Worm (Caenorhabditis elegans) whole organism, L4 larva: ENCODE results near the gene unc-64.
A peak's percentile ranks its signal among the peaks of the same experiment; 100 is the strongest.
"Not testable (repeated sequence)": the region's sequence is repeated elsewhere in the genome, so short reads cannot be mapped to it uniquely, and the experiment has no call there.

ENCODE experiments used
- D1046.2 ChIP-seq: fragments of 200-800 bp; sonication (Bioruptor generic); IDR thresholded peaks from 2 replicates; pipeline ENCODE4 v1.3.6; 2022; ENCODE audit warnings: missing genetic modification characterization, missing compliant biosample characterization
- Y48G9A.11 ChIP-seq: fragments of 200-800 bp; sonication (Bioruptor generic); IDR thresholded peaks from 2 replicates; pipeline ENCODE4 v1.3.6; 2022; ENCODE audit warnings: missing genetic modification reagents, missing genetic modification characterization, missing compliant biosample characterization
- ZK337.2 ChIP-seq: fragments of 200-800 bp; sonication (Bioruptor generic); IDR thresholded peaks from 2 replicates; pipeline ENCODE4 v1.3.6; 2022; ENCODE audit warnings: missing genetic modification reagents, missing genetic modification characterization, missing compliant biosample characterization
- aly-2 ChIP-seq: sonication (generic microtip); optimal IDR thresholded peaks from 2 replicates; lab custom pipeline; 2018; ENCODE audit warnings: missing biosample characterization, missing genetic modification characterization
- ama-1 ChIP-seq: fragments of 150-350 bp; optimal IDR thresholded peaks from 2 replicates; lab custom pipeline; 2014; ENCODE audit warnings: inconsistent platforms, mixed read lengths
- ceh-32 ChIP-seq: sonication (generic microtip); optimal IDR thresholded peaks from 2 replicates; lab custom pipeline; 2016; ENCODE audit warnings: mild to moderate bottlenecking, missing genetic modification characterization, missing compliant biosample characterization; ENCODE audit not compliant: poor library complexity
- daf-16 ChIP-seq, 3 experiments: sonication (generic microtip); optimal IDR thresholded peaks; 2 replicates each; lab custom pipeline; 2016 to 2017; ENCODE audit warnings: missing genetic modification characterization in 3 of 3, missing genetic modification reagents in 3 of 3, mild to moderate bottlenecking in 2 of 3, missing compliant biosample characterization in 2 of 3, missing biosample characterization in 1 of 3, moderate library complexity in 1 of 3
- dmd-8 ChIP-seq: fragments of 200-800 bp; sonication (Bioruptor generic); IDR thresholded peaks from 2 replicates; pipeline ENCODE4 v1.3.6; 2022; ENCODE audit warnings: missing genetic modification characterization, missing compliant biosample characterization
- dpl-1 ChIP-seq: fragments of 150-350 bp; optimal IDR thresholded peaks from 2 replicates; lab custom pipeline; 2014; ENCODE audit warnings: missing biosample characterization, missing genetic modification reagents, missing genetic modification characterization
- dve-1 ChIP-seq: sonication (generic microtip); optimal IDR thresholded peaks from 2 replicates; lab custom pipeline; 2017; ENCODE audit warnings: antibody characterized with exemption, mild to moderate bottlenecking, missing genetic modification characterization, missing compliant biosample characterization; ENCODE audit not compliant: insufficient read depth
- hlh-11 ChIP-seq: fragments of 200-800 bp; sonication (Bioruptor generic); optimal IDR thresholded peaks from 2 replicates; lab custom pipeline; 2018; ENCODE audit warnings: mild to moderate bottlenecking, missing genetic modification characterization, missing compliant biosample characterization
- hmg-1.1 ChIP-seq: fragments of 200-800 bp; sonication (Bioruptor generic); IDR thresholded peaks from 2 replicates; pipeline ENCODE4 v1.3.6; 2022; ENCODE audit warnings: missing genetic modification reagents, missing genetic modification characterization, missing compliant biosample characterization
- jun-1 ChIP-seq: fragments of 150-350 bp; optimal IDR thresholded peaks from 2 replicates; lab custom pipeline; 2014; ENCODE audit warnings: missing biosample characterization, missing genetic modification reagents, missing genetic modification characterization
- lim-7 ChIP-seq: fragments of 200-800 bp; sonication (Bioruptor generic); IDR thresholded peaks from 2 replicates; pipeline ENCODE4 v1.3.6; 2022; ENCODE audit warnings: missing genetic modification characterization, missing compliant biosample characterization
- lin-29 ChIP-seq: fragments of 200-800 bp; sonication (Bioruptor generic); IDR thresholded peaks from 2 replicates; pipeline ENCODE4 v1.3.6; 2022; ENCODE audit warnings: missing genetic modification reagents, missing genetic modification characterization, missing compliant biosample characterization
- lin-38 ChIP-seq: fragments of 200-800 bp; sonication (Bioruptor generic); IDR thresholded peaks from 2 replicates; pipeline ENCODE4 v1.3.6; 2022; ENCODE audit warnings: missing genetic modification reagents, missing genetic modification characterization, missing compliant biosample characterization
- lir-3 ChIP-seq: sonication (generic microtip); optimal IDR thresholded peaks from 2 replicates; lab custom pipeline; 2016; ENCODE audit warnings: mild to moderate bottlenecking, missing genetic modification characterization, missing compliant biosample characterization
- lsy-2 ChIP-seq, 2 experiments: fragments of 150-350 bp in 1 of 2; sonication (generic microtip) in 1 of 2; optimal IDR thresholded peaks; 2 replicates each; lab custom pipeline; 2014 to 2017; ENCODE audit warnings: missing biosample characterization in 2 of 2, missing genetic modification characterization in 2 of 2
- mep-1 ChIP-seq: fragments of 150-350 bp; sonication (generic microtip); optimal IDR thresholded peaks from 3 replicates; lab custom pipeline; 2014; ENCODE audit warnings: missing biosample characterization, missing genetic modification characterization
- mxl-3 ChIP-seq: fragments of 200-800 bp; sonication (Bioruptor generic); optimal IDR thresholded peaks from 2 replicates; lab custom pipeline; 2018; ENCODE audit warnings: mild to moderate bottlenecking, missing genetic modification characterization, missing compliant biosample characterization
- nhr-25 ChIP-seq: sonication (generic microtip); optimal IDR thresholded peaks from 2 replicates; lab custom pipeline; 2017; ENCODE audit warnings: missing genetic modification characterization, mild to moderate bottlenecking, missing compliant biosample characterization, antibody characterized with exemption, moderate library complexity, borderline replicate concordance; ENCODE audit not compliant: insufficient read depth
- nhr-28 ChIP-seq: fragments of 150-350 bp; optimal IDR thresholded peaks from 2 replicates; lab custom pipeline; 2014; ENCODE audit warnings: missing biosample characterization, missing genetic modification characterization
- pha-4 ChIP-seq, 2 experiments: fragments of 150-350 bp in 1 of 2; fragments of 200-800 bp in 1 of 2; sonication (Bioruptor generic) in 1 of 2; IDR thresholded peaks in 1 of 2; optimal IDR thresholded peaks in 1 of 2; 2 replicates each; pipeline versions ENCODE4 v1.3.6 to Lab custom; 2014 to 2022; ENCODE audit warnings: missing genetic modification characterization in 2 of 2, missing genetic modification reagents in 2 of 2, missing biosample characterization in 1 of 2, missing compliant biosample characterization in 1 of 2
- php-3 ChIP-seq: fragments of 200-800 bp; sonication (Bioruptor generic); IDR thresholded peaks from 2 replicates; pipeline ENCODE4 v1.3.6; 2022; ENCODE audit warnings: missing genetic modification reagents, missing genetic modification characterization, missing compliant biosample characterization
- pqm-1 ChIP-seq: sonication (generic microtip); optimal IDR thresholded peaks from 2 replicates; lab custom pipeline; 2017; ENCODE audit warnings: missing biosample characterization, missing genetic modification characterization
- set-16 ChIP-seq: fragments of 200-800 bp; sonication (Bioruptor generic); IDR thresholded peaks from 2 replicates; pipeline ENCODE4 v1.3.6; 2022; ENCODE audit warnings: missing genetic modification reagents, missing genetic modification characterization, missing compliant biosample characterization
- snpc-1.2 ChIP-seq: fragments of 200-800 bp; sonication (Bioruptor generic); IDR thresholded peaks from 2 replicates; pipeline ENCODE4 v1.3.6; 2022; ENCODE audit warnings: missing genetic modification reagents, missing genetic modification characterization, missing compliant biosample characterization
- snpc-4 ChIP-seq: fragments of 150-350 bp; optimal IDR thresholded peaks from 2 replicates; lab custom pipeline; 2014; ENCODE audit warnings: missing biosample characterization, missing genetic modification characterization
- tag-97 ChIP-seq: fragments of 200-800 bp; sonication (Bioruptor generic); IDR thresholded peaks from 2 replicates; pipeline ENCODE4 v1.3.6; 2022; ENCODE audit warnings: missing genetic modification characterization, missing compliant biosample characterization
- unc-130 ChIP-seq: sonication (generic microtip); optimal IDR thresholded peaks from 2 replicates; lab custom pipeline; 2016; ENCODE audit warnings: missing genetic modification reagents, missing genetic modification characterization, missing compliant biosample characterization
- ztf-7 ChIP-seq: fragments of 150-350 bp; optimal IDR thresholded peaks from 2 replicates; lab custom pipeline; 2014; ENCODE audit warnings: missing biosample characterization, missing genetic modification characterization

unc-64 gene

ce11 chrIII:13296289-13296874, 19.3 kb downstream of the unc-64 start, which contains the start of gene npp-18 (continued):
- TF ChIP-seq Y48G9A.11: peak; percentile 55; the same call in 1 of the 2 replicates
- TF ChIP-seq D1046.2: peak; percentile 77; the same call in 1 of the 2 replicates
- TF ChIP-seq dmd-8 (GFP tag; lab: Robert Waterston, UW): 0 out of 2 replicates have a peak, but pooled peaks have one; percentile 44
- TF ChIP-seq dve-1: peak; percentile 56
- TF ChIP-seq lin-29: peak; percentile 58; the same call in 1 of the 2 replicates
- TF ChIP-seq lsy-2 (tag; optimal IDR thresholded peaks at IDR 0.05; lab: Kevin White, UChicago): peak in 1 of 2 experiments; percentile 86
- peak; percentile 86 for TF ChIP-seq hmg-1.1 (GFP tag; lab: Robert Waterston, UW)
- TF ChIP-seq pha-4 (GFP tag; IDR thresholded peaks at IDR 0.05; lab: Robert Waterston, UW): peak; percentile 77
- TF ChIP-seq pha-4 (tag; optimal IDR thresholded peaks at IDR 0.05; lab: Kevin White, UChicago): not testable (repeated sequence)
- 0 out of 2 replicates have a peak, but pooled peaks have one; percentile 7 for TF ChIP-seq snpc-1.2 (GFP tag; lab: Robert Waterston, UW)
- 0 out of 2 replicates have a peak, but pooled peaks have one; percentile 46 for TF ChIP-seq ZK337.2 (GFP tag; lab: Robert Waterston, UW)
- peak; percentile 62; the same call in 1 of the 2 replicates for TF ChIP-seq lim-7 (GFP tag; lab: Robert Waterston, UW)

- TF ChIP-seq ama-1 (lab: Kevin White, UChicago) (peak; percentile 9), hlh-11 (tag; lab: Kevin White, UChicago) (peak; percentile 7), pqm-1 (tag; lab: Kevin White, UChicago) (peak; percentile 23), php-3 (GFP tag; lab: Robert Waterston, UW) (no peak), nhr-25 (tag; lab: Kevin White, UChicago) (peak; percentile 19), daf-16 (GFP tag; optimal IDR thresholded peaks at IDR 0.05; lab: Kevin White, UChicago) (no peak), daf-16 (tag; optimal IDR thresholded peaks at IDR 0.05; lab: Kevin White, UChicago) (peak; percentile 34), snpc-4 (tag; lab: Kevin White, UChicago) (no peak), mep-1 (tag; lab: Kevin White, UChicago) (peak; percentile 17), dve-1 (peak; percentile 38), lir-3 (no peak), ztf-7 (no peak), ceh-32 (tag; lab: Kevin White, UChicago) (no peak), tag-97 (GFP tag; lab: Robert Waterston, UW) (no peak), nhr-28 (tag; lab: Kevin White, UChicago) (peak; percentile 6), jun-1 (no peak), mxl-3 (GFP tag; lab: Kevin White, UChicago) (peak; percentile 8)
Observed at ce11 chrIII:13298722-13299431, 21.8 kb downstream of the unc-64 start, which contains the start of gene pgm-2. pgm-2 (plus strand) TSS chrIII:13299378.

- TF ChIP-seq dpl-1 (GFP tag; lab: Kevin White, UChicago): no peak
- TF ChIP-seq dmd-8 (GFP tag; lab: Robert Waterston, UW): 0 out of 2 replicates have a peak, but pooled peaks have one; percentile 42
- TF ChIP-seq set-16 (GFP tag; lab: Robert Waterston, UW): peak; percentile 58
- no peak for TF ChIP-seq lsy-2 (tag; optimal IDR thresholded peaks at IDR 0.05; lab: Kevin White, UChicago)
- no peak for TF ChIP-seq aly-2
Observed at ce11 chrIII:13301983-13302382, 24.9 kb downstream of the unc-64 start.

- TF ChIP-seq unc-130 (GFP tag; lab: Kevin White, UChicago) (peak; percentile 5), tag-97 (GFP tag; lab: Robert Waterston, UW) (no peak), lin-38 (peak; percentile 42)
Observed at ce11 chrIII:13302578-13302977, 25.5 kb downstream of the unc-64 start.
